Worm (Caenorhabditis elegans) whole organism, young adult: ENCODE results near the gene C28D4.10.
"Not testable (repeated sequence)": the region's sequence is repeated elsewhere in the genome, so short reads cannot be mapped to it uniquely, and the experiment has no call there.

Experiments used
- B0035.1 ChIP-seq: sonication (generic microtip); optimal IDR thresholded peaks from 2 replicates; lab custom pipeline; 2016; ENCODE audit warnings: missing genetic modification characterization, mild to moderate bottlenecking, missing compliant biosample characterization, missing genotype, missing genetic modification reagents
- B0261.1 ChIP-seq: sonication (generic microtip); optimal IDR thresholded peaks from 2 replicates; lab custom pipeline; 2016; ENCODE audit warnings: mild to moderate bottlenecking, missing genetic modification characterization, moderate library complexity, missing compliant biosample characterization
- D2030.7 ChIP-seq: fragments of 200-800 bp; sonication (Bioruptor generic); IDR thresholded peaks from 2 replicates; pipeline ENCODE4 v1.3.6; 2022; ENCODE audit warnings: missing genetic modification reagents, missing genetic modification characterization, missing compliant biosample characterization
- F39B2.1 ChIP-seq: fragments of 200-800 bp; sonication (Bioruptor generic); IDR thresholded peaks from 2 replicates; pipeline ENCODE4 v1.3.6; 2022; ENCODE audit warnings: missing genetic modification reagents, missing genetic modification characterization, missing compliant biosample characterization
- T26A5.8 ChIP-seq: sonication (generic microtip); optimal IDR thresholded peaks from 2 replicates; lab custom pipeline; 2016; ENCODE audit warnings: missing genetic modification characterization, missing compliant biosample characterization
- Y67H2A.10 ChIP-seq: fragments of 200-800 bp; sonication (Bioruptor generic); conservative IDR thresholded peaks from 2 replicates; pipeline ENCODE4 v1.3.6; 2022; ENCODE audit warnings: missing genetic modification reagents, missing genetic modification characterization, missing compliant biosample characterization
- Y95B8A.8 ChIP-seq: fragments of 200-800 bp; sonication (Bioruptor generic); IDR thresholded peaks from 2 replicates; pipeline ENCODE4 v1.3.6; 2022; ENCODE audit warnings: missing genetic modification reagents, missing genetic modification characterization, missing compliant biosample characterization
- akir-1 ChIP-seq: fragments of 200-800 bp; sonication (Bioruptor generic); optimal IDR thresholded peaks from 2 replicates; lab custom pipeline; 2018; ENCODE audit warnings: mild to moderate bottlenecking, missing genetic modification characterization, moderate library complexity, missing compliant biosample characterization
- ama-1 ChIP-seq, 3 experiments: fragments of 150-350 bp in 1 of 3; sonication (generic microtip) in 2 of 3; optimal IDR thresholded peaks; 2 replicates each; lab custom pipeline; 2014 to 2018; ENCODE audit warnings: missing biosample characterization in 2 of 3, missing genetic modification characterization in 2 of 3, missing genetic modification reagents in 2 of 3
- athp-1 ChIP-seq: sonication (generic microtip); optimal IDR thresholded peaks from 2 replicates; lab custom pipeline; 2017; ENCODE audit warnings: mild to moderate bottlenecking, missing genetic modification characterization, missing compliant biosample characterization
- cebp-2 ChIP-seq: fragments of 200-800 bp; sonication (Bioruptor generic); IDR thresholded peaks from 2 replicates; pipeline ENCODE4 v1.3.6; 2022; ENCODE audit warnings: missing genetic modification characterization, missing compliant biosample characterization
- egl-18 ChIP-seq: fragments of 200-800 bp; sonication (Bioruptor generic); IDR thresholded peaks from 2 replicates; pipeline ENCODE4 v1.3.6; 2022; ENCODE audit warnings: missing genetic modification reagents, missing genetic modification characterization, missing compliant biosample characterization
- egl-44 ChIP-seq: fragments of 200-800 bp; sonication (Bioruptor generic); IDR thresholded peaks from 2 replicates; pipeline ENCODE4 v1.3.6; 2022; ENCODE audit warnings: missing genetic modification reagents, missing genetic modification characterization, missing compliant biosample characterization
- ets-4 ChIP-seq: fragments of 200-800 bp; sonication (Bioruptor generic); optimal IDR thresholded peaks from 2 replicates; lab custom pipeline; 2018; ENCODE audit warnings: mild to moderate bottlenecking, missing genetic modification characterization, missing compliant biosample characterization
- fkh-3 ChIP-seq: sonication (generic microtip); optimal IDR thresholded peaks from 2 replicates; lab custom pipeline; 2016; ENCODE audit warnings: mild to moderate bottlenecking, missing genetic modification characterization, missing compliant biosample characterization
- hlh-26 ChIP-seq: fragments of 200-800 bp; sonication (Bioruptor generic); conservative IDR thresholded peaks from 2 replicates; pipeline ENCODE4 v1.3.6; 2022; ENCODE audit warnings: missing genetic modification reagents, missing genetic modification characterization, missing compliant biosample characterization
- hmg-1.2 ChIP-seq: fragments of 200-800 bp; sonication (Bioruptor generic); IDR thresholded peaks from 2 replicates; pipeline ENCODE4 v1.3.6; 2022; ENCODE audit warnings: missing genetic modification reagents, missing genetic modification characterization, missing compliant biosample characterization
- hrde-1 ChIP-seq: sonication (generic microtip); optimal IDR thresholded peaks from 2 replicates; lab custom pipeline; 2016; ENCODE audit warnings: missing genetic modification characterization, mild to moderate bottlenecking, missing compliant biosample characterization, moderate library complexity, missing genotype, missing genetic modification reagents, borderline replicate concordance
- lir-1 ChIP-seq: fragments of 200-800 bp; sonication (Bioruptor generic); conservative IDR thresholded peaks from 2 replicates; pipeline ENCODE4 v1.3.6; 2022; ENCODE audit warnings: missing genetic modification reagents, missing genetic modification characterization, missing compliant biosample characterization
- lsy-27 ChIP-seq: sonication (generic microtip); optimal IDR thresholded peaks from 2 replicates; lab custom pipeline; 2017; ENCODE audit warnings: missing genetic modification characterization, mild to moderate bottlenecking, missing compliant biosample characterization, antibody characterized with exemption, missing genotype, borderline replicate concordance; ENCODE audit not compliant: insufficient read depth
- madf-10 ChIP-seq: sonication (generic microtip); optimal IDR thresholded peaks from 2 replicates; lab custom pipeline; 2016; ENCODE audit warnings: mild to moderate bottlenecking, missing genetic modification characterization, missing compliant biosample characterization
- madf-3 ChIP-seq: fragments of 200-800 bp; sonication (Bioruptor generic); IDR thresholded peaks from 2 replicates; pipeline ENCODE4 v1.3.6; 2022; ENCODE audit warnings: missing genetic modification reagents, missing genetic modification characterization, missing compliant biosample characterization
- madf-6 ChIP-seq: fragments of 200-800 bp; sonication (Bioruptor generic); IDR thresholded peaks from 2 replicates; pipeline ENCODE4 v1.3.6; 2022; ENCODE audit warnings: missing genetic modification reagents, missing genetic modification characterization, missing compliant biosample characterization
- mxl-1 ChIP-seq: sonication (generic microtip); optimal IDR thresholded peaks from 2 replicates; lab custom pipeline; 2016; ENCODE audit warnings: missing genetic modification characterization, missing compliant biosample characterization
- nfyb-1 ChIP-seq: fragments of 200-800 bp; sonication (Bioruptor generic); IDR thresholded peaks from 2 replicates; pipeline ENCODE4 v1.3.6; 2022; ENCODE audit warnings: missing genetic modification reagents, missing genetic modification characterization, missing compliant biosample characterization
- nhr-179 ChIP-seq: sonication (generic microtip); optimal IDR thresholded peaks from 2 replicates; lab custom pipeline; 2016; ENCODE audit warnings: mild to moderate bottlenecking, missing genetic modification characterization, missing compliant biosample characterization
- nhr-80 ChIP-seq: sonication (generic microtip); optimal IDR thresholded peaks from 2 replicates; lab custom pipeline; 2016; ENCODE audit warnings: missing genetic modification characterization, missing compliant biosample characterization
- pbrm-1 ChIP-seq: fragments of 200-800 bp; sonication (Bioruptor generic); IDR thresholded peaks from 2 replicates; pipeline ENCODE4 v1.3.6; 2022; ENCODE audit warnings: missing genetic modification reagents, missing genetic modification characterization, missing compliant biosample characterization
- rec-8 ChIP-seq, 2 experiments: sonication (generic microtip); optimal IDR thresholded peaks; 2 replicates each; lab custom pipeline; 2016; ENCODE audit warnings: mild to moderate bottlenecking in 2 of 2, missing genetic modification characterization in 2 of 2, missing genetic modification reagents in 2 of 2, missing genotype in 2 of 2, missing biosample characterization in 1 of 2, missing compliant biosample characterization in 1 of 2, moderate library complexity in 1 of 2
- rpc-1 ChIP-seq, 2 experiments: fragments of 150-350 bp in 1 of 2; sonication (generic microtip) in 1 of 2; optimal IDR thresholded peaks; 2 replicates each; lab custom pipeline; 2014 to 2018; ENCODE audit warnings: missing biosample characterization in 1 of 2, missing genetic modification characterization in 1 of 2, missing genetic modification reagents in 1 of 2, missing genotype in 1 of 2
- sdz-38 ChIP-seq: sonication (generic microtip); optimal IDR thresholded peaks from 2 replicates; lab custom pipeline; 2016; ENCODE audit warnings: missing genotype, missing genetic modification characterization, missing compliant biosample characterization
- sea-2 ChIP-seq: fragments of 200-800 bp; sonication (Bioruptor generic); IDR thresholded peaks from 2 replicates; pipeline ENCODE4 v1.3.6; 2022; ENCODE audit warnings: missing genetic modification characterization, missing compliant biosample characterization
- snpc-1.1 ChIP-seq: sonication (generic microtip); optimal IDR thresholded peaks from 2 replicates; lab custom pipeline; 2017; ENCODE audit warnings: missing genetic modification characterization, mild to moderate bottlenecking, missing compliant biosample characterization, antibody characterized with exemption, moderate library complexity, missing genotype, missing genetic modification reagents; ENCODE audit not compliant: insufficient read depth
- sptf-2 ChIP-seq: fragments of 200-800 bp; sonication (Bioruptor generic); optimal IDR thresholded peaks from 2 replicates; lab custom pipeline; 2018; ENCODE audit warnings: mild to moderate bottlenecking, missing genetic modification characterization, missing compliant biosample characterization
- tbp1 ChIP-seq: fragments of 200-800 bp; sonication (Bioruptor generic); optimal IDR thresholded peaks from 2 replicates; lab custom pipeline; 2018; ENCODE audit warnings: mild to moderate bottlenecking, missing genetic modification characterization, missing compliant biosample characterization
- tbx-9 ChIP-seq: sonication (generic microtip); optimal IDR thresholded peaks from 2 replicates; lab custom pipeline; 2016; ENCODE audit warnings: borderline replicate concordance, missing genetic modification characterization, inconsistent platforms, missing compliant biosample characterization
- unc-62 ChIP-seq: fragments of 150-350 bp; optimal IDR thresholded peaks from 2 replicates; lab custom pipeline; 2014; ENCODE audit warnings: missing biosample characterization, missing genetic modification reagents, missing genetic modification characterization
- xnd-1 ChIP-seq: sonication (generic microtip); optimal IDR thresholded peaks from 2 replicates; lab custom pipeline; 2016; ENCODE audit warnings: missing genotype, missing genetic modification reagents, missing genetic modification characterization, missing compliant biosample characterization
- ztf-25 ChIP-seq: fragments of 200-800 bp; sonication (Bioruptor generic); IDR thresholded peaks from 2 replicates; pipeline ENCODE4 v1.3.6; 2022; ENCODE audit warnings: missing genetic modification reagents, missing genetic modification characterization, missing compliant biosample characterization

C28D4.10 gene

DNA sequence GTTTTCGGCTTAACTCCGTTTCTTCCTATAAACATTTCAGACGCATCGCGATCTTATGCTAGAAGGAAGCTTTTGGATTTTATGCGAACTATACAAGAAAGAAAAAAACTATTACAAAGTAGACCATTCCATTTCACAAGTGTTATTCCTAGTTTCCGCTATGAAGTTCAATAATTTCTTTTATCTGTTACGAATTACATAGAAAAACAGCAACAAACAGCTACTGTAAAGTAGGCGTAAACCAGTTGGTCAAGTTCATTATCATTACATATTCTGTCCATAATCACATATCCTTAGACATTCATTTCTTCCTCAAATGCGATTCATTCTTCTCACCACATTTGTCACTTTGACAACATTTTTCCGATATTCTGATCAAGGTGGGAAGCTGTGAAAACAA is at the start of gene C28D4.10:
Gene C28D4.10, plus strand, starts transcription at position 301 of the 400 bp plus-strand sequence.
- TF ChIP-seq sptf-2 (GFP tag; lab: Kevin White, UChicago) (no peak), egl-44 (no peak), tbx-9 (tag; lab: Kevin White, UChicago) (no peak), B0035.1 (tag; lab: Kevin White, UChicago) (no peak), nfyb-1 (GFP tag; lab: Robert Waterston, UW) (no peak), lsy-27 (tag; lab: Kevin White, UChicago) (no peak), hlh-26 (GFP tag; lab: Robert Waterston, UW) (no peak), fkh-3 (tag; lab: Kevin White, UChicago) (no peak)
- TF ChIP-seq, all 124 proteins: peak for 0

DNA sequence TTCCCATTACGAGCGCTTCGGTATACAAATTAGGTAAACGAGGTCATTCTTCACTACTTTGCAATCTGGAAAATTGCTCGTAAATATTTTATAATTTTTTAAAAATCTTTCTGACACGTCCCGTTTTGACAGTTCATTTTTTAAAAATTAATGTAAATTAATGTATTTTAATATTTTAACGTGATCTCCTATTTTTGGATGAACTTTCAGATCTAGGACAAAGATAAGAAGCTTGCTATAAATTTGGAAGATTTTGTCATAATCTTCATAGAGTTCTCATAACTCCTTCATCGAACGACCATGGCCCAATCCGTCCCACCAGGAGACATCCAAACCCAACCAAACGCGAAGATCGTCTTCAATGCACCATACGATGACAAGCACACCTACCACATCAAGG is 49.6 kb upstream of the C28D4.10 start, which contains the start of gene msp-76:
Gene msp-76, plus strand, starts transcription at position 301 of the 400 bp plus-strand sequence.
- TF ChIP-seq sdz-38 (tag; lab: Kevin White, UChicago); F39B2.1 (GFP tag; lab: Robert Waterston, UW); mxl-1: not testable (repeated sequence)

DNA sequence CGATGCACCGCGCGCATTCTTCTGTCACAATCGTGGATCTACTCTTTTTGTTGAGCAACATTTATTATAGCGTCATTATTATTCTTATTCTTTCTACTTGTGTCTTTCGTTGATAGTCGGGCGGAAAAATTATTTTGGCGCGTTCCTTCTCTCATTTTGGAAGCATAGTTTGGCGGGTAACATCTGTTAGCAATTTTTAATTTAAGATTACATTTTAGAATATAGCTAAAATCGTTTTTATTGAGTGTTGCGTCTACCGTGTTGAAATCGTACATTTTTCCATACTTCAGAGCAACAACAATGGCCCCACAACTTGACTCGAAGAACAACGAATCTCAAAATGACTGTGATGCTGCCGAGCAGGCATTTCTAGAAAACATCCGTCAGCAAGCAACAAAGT is 47.6 kb upstream of the C28D4.10 start, which contains the start of gene sdz-36:
Gene sdz-36, plus strand, starts transcription at position 301 of the 400 bp plus-strand sequence.
- TF ChIP-seq hmg-1.2 (GFP tag; lab: Robert Waterston, UW) (no peak), nhr-80 (no peak), hrde-1 (no peak), egl-44 (no peak), F39B2.1 (GFP tag; lab: Robert Waterston, UW) (no peak), nfyb-1 (GFP tag; lab: Robert Waterston, UW) (no peak), akir-1 (GFP tag; lab: Kevin White, UChicago) (no peak)

DNA sequence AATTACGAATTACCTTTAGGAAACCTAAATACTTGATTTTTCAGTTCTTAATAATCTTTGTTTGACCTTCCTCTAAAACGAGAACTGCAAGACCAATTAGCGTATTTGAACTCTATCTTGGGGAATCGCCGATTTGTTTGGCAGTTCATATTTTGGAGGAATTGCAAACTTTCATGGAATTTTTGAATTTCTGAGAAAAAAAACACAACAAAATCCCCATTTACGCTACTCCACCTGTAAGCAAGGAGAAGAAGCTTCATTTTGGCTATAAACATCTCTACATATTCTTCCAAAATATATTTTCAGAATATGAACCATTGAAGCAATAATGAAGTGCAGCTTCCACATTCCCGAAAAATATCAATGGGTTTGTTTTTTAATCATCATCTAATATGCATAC is 45.4 kb upstream of the C28D4.10 start, which contains the start of gene twk-9:
Gene twk-9, plus strand, starts transcription at position 301 of the 400 bp plus-strand sequence.
- TF ChIP-seq ets-4 (no peak), ztf-25 (GFP tag; lab: Robert Waterston, UW) (no peak), cebp-2 (GFP tag; lab: Robert Waterston, UW) (no peak), Y95B8A.8 (GFP tag; lab: Robert Waterston, UW) (no peak), hlh-26 (GFP tag; lab: Robert Waterston, UW) (no peak), madf-3 (GFP tag; lab: Robert Waterston, UW) (no peak), sea-2 (GFP tag; lab: Robert Waterston, UW) (no peak), rpc-1 (optimal IDR thresholded peaks at IDR 0.05; lab: Kevin White, UChicago) (no peak), rpc-1 (tag; optimal IDR thresholded peaks at IDR 0.05; lab: Kevin White, UChicago) (no peak), pbrm-1 (no peak), unc-62 (no peak), T26A5.8 (no peak)

DNA sequence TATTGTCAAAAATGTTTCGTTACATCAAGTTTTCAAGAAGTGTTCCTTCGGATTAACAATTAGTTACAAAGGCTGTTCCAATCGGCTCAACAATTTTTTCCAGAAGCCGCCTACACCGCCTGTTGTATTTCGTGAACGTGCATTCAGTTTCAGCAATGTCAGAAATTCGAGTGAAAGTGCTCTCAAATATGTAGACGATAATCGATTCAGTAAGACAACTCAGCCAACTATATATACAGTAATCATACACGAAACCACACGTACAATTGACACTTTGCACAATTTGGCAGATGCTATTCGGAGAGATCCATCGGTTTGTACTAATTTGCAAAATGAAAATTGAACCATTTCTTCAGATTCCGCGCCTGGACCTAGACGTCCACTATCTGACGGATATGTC is 41.8 kb upstream of the C28D4.10 start:
- TF ChIP-seq madf-10 (no peak), hrde-1 (peak; percentile 42), madf-6 (peak; percentile 32; the same call in 1 of the 2 replicates)

DNA sequence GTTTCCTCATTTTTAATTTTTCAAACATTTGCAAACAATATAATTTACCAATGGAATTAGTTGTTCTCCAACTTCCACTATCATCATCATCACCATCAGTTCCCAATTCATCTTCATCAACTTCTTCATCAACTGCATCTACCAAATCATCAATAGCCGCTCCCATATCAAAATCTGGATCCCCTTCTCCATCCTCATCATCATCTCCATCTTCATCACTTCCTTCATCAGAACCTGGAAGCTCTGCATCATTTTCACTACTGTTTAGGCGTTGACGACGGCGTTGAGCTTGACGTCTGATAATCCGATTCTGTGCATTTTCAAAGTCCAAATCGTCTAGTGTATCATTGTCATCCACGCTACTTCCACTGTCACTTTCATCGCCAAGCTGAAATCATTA is 40.4 kb upstream of the C28D4.10 start:
- no peak for TF ChIP-seq lsy-27 (tag; lab: Kevin White, UChicago)
- no peak for TF ChIP-seq tbp1 (GFP tag; lab: Kevin White, UChicago)
- TF ChIP-seq madf-10, result no peak
- no peak for TF ChIP-seq Y67H2A.10
- TF ChIP-seq nhr-179 (tag; lab: Kevin White, UChicago), result no peak
- no peak for TF ChIP-seq rec-8 (tag; optimal IDR thresholded peaks at IDR 0.05; lab: Kevin White, UChicago)
- TF ChIP-seq snpc-1.1 (tag; lab: Kevin White, UChicago), result no peak
- TF ChIP-seq D2030.7 (GFP tag; lab: Robert Waterston, UW), result no peak
- TF ChIP-seq xnd-1 (tag; lab: Kevin White, UChicago), result no peak
- TF ChIP-seq ama-1 (optimal IDR thresholded peaks at IDR 0.05; lab: Kevin White, UChicago), result no peak
- TF ChIP-seq ama-1 (GFP tag; optimal IDR thresholded peaks at IDR 0.05; lab: Kevin White, UChicago), result no peak
- no peak for TF ChIP-seq lir-1 (GFP tag; lab: Robert Waterston, UW)
- TF ChIP-seq egl-18 (GFP tag; lab: Robert Waterston, UW), result no peak
- no peak for TF ChIP-seq athp-1
- no peak for TF ChIP-seq madf-6
- no peak for TF ChIP-seq F39B2.1 (GFP tag; lab: Robert Waterston, UW)
- no peak for TF ChIP-seq B0261.1 (tag; lab: Kevin White, UChicago)
- TF ChIP-seq, all 124 proteins: peak for 0
